Worm (Caenorhabditis elegans): ENCODE data around the gene str-81.

str-81 gene

DNA sequence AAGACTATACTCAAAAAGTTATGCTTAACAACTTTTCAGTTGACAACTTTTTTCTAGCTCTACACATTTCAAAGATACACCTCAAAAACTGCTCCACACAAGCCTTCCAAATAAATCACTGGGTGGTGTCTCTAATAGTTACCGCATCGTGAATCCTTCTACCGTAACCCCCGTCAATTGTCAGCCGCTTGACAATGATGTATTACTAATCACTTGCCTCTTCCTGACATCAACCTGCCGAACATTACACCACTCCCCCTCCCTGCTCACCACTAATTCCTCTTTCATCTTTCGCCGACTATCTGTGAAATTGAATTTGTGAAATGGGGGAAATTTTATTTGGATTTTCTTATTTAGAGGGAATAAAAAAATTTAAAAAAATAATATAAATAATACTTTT, 69.2 kb downstream of the str-81 start:
- TF ChIP-seq lin-13 (GFP tag; optimal IDR thresholded peaks at IDR 0.05) = no peak
- TF ChIP-seq mep-1 (tag; optimal IDR thresholded peaks at IDR 0.05) = no peak
- no peak for TF ChIP-seq lsy-2 (tag; optimal IDR thresholded peaks at IDR 0.05)
- peak; percentile 23 for TF ChIP-seq lin-14 (GFP tag; optimal IDR thresholded peaks at IDR 0.05)
- peak; percentile 64 for TF ChIP-seq nhr-85 (tag)
- no peak for TF ChIP-seq unc-62 (GFP tag; optimal IDR thresholded peaks at IDR 0.05)
- TF ChIP-seq elt-2 (tag; optimal IDR thresholded peaks at IDR 0.05) = no peak
- TF ChIP-seq mdl-1 (tag; optimal IDR thresholded peaks at IDR 0.05) = no peak
- no peak for TF ChIP-seq sup-37 (GFP tag; optimal IDR thresholded peaks at IDR 0.05)

DNA sequence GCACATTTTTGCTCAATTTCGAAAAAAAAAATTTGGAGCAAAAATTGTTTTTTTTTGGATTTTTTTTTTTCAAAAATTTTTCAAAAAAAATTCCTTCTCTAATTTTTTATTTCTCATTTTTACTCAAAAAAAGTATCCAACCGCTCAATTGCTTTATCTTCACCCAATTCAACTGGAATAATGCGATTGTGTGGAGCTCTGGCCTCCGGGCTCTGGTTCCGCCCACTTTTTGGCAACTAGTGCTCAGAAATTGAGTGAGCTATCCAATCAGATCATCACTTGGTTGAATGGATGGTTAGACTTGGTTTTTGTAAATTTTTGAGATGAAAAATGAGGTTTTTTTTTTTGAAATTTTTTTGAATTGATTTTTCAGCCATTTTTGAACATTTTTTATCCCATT, 72.0 kb downstream of the str-81 start:
- no peak for TF ChIP-seq zag-1 (tag; optimal IDR thresholded peaks at IDR 0.05)
- no peak for TF ChIP-seq efl-3 (GFP tag; optimal IDR thresholded peaks at IDR 0.05)
- TF ChIP-seq aha-1 (tag; optimal IDR thresholded peaks at IDR 0.05) = no peak
- peak; percentile 5 for TF ChIP-seq lin-14 (GFP tag; optimal IDR thresholded peaks at IDR 0.05)
- peak; percentile 17 for TF ChIP-seq nhr-85 (tag)
- no peak for TF ChIP-seq ztf-4 (tag; optimal IDR thresholded peaks at IDR 0.05)
- TF ChIP-seq ceh-88 (GFP tag; IDR thresholded peaks at IDR 0.05) = no peak
- no peak for TF ChIP-seq sptf-1 (tag; optimal IDR thresholded peaks at IDR 0.05)
- no peak for TF ChIP-seq lin-39 (tag; optimal IDR thresholded peaks at IDR 0.05)
- no peak for TF ChIP-seq efl-1 (optimal IDR thresholded peaks at IDR 0.05)
- peak in 1 of 2 experiments; percentile 49 for TF ChIP-seq efl-1 (GFP tag; optimal IDR thresholded peaks at IDR 0.05 in 1 of 2)

DNA sequence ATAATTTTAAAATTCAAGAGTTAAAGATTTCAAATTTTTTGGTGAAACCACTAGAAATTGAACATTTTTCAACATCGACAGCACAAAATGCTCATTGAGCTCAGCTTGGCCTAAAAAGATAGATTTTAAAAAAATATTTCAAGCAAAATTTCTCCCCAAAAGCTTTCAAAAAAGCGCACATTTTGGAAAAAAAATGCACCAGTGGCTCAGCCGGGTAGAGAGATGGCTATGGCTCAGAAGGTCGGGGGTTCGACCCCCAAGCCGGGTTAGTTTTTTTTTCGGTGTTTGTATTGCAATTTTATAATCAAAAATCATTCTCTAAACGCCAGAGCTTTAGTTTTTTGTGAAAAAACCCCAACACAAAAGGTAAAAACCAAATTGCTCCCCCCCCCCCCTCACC, 73.1 kb downstream of the str-81 start:
- TF ChIP-seq nhr-19 (GFP tag; conservative IDR thresholded peaks at IDR 0.05) (0 out of 2 replicates have a peak, but pooled peaks have one; percentile 2), nhr-28 (tag; optimal IDR thresholded peaks at IDR 0.05) (no peak), nhr-12 (tag; optimal IDR thresholded peaks at IDR 0.05) (no peak), egl-27 (tag; optimal IDR thresholded peaks at IDR 0.05) (no peak), Y116A8C.19 (tag; optimal IDR thresholded peaks at IDR 0.05; ENCODE audit: borderline replicate concordance) (no peak)

DNA sequence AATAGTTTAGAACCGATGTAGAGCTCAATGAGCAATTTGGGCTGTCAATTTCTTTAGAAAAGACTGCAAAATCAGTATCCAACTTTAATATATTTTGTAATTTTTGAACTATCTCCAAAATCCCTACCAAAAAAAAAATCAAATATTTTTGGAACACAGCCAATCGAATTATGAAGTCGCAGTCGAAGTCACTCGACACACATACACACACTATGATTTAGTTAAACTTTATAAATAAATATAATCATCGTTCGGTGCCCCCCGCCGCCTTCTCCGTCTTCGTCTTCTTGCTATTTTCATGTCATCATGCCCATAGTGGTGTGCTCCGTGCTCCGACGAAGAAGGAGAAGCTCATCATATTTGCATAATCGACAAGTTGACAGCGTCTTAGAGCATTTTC, 73.8 kb downstream of the str-81 start:
- TF ChIP-seq ceh-88 (GFP tag; IDR thresholded peaks at IDR 0.05) (no peak), snpc-4 (tag; optimal IDR thresholded peaks at IDR 0.05) (no peak), aly-2 (tag; optimal IDR thresholded peaks at IDR 0.05) (no peak), mef-2 (tag; optimal IDR thresholded peaks at IDR 0.05) (no peak), tbx-2 (tag; optimal IDR thresholded peaks at IDR 0.05) (no peak), nhr-19 (GFP tag; conservative IDR thresholded peaks at IDR 0.05) (no peak), egl-13 (tag; optimal IDR thresholded peaks at IDR 0.05) (no peak), snu-23 (GFP tag; optimal IDR thresholded peaks at IDR 0.05) (no peak), grh-1 (GFP tag; IDR thresholded peaks at IDR 0.05) (no peak), unc-30 (tag; optimal IDR thresholded peaks at IDR 0.05) (no peak), hpl-2 (GFP tag; optimal IDR thresholded peaks at IDR 0.05) (no peak), rnt-1 (tag; optimal IDR thresholded peaks at IDR 0.05) (no peak), isw-1 (GFP tag; IDR thresholded peaks at IDR 0.05) (no peak), lir-3 (tag; optimal IDR thresholded peaks at IDR 0.05; ENCODE audit: poor library complexity) (no peak)

DNA sequence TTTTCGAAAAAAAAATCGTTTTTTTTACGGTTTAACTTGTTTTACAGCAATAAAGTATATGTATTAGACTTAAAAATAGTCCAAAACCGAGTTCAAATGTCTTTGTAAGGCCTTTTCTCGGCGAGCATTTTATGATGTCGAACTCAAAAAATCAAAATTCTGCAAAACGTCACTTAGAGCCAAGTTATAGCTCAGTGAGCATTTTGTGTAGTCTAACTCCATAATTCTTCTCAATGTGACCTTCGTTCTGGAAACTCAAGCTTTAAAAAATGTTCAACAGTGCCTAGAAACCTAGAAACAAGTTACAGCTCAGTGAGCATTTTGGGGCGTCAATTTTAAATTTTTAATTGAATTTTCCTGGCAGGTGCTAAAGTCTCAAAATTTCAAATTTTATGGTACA, 75.2 kb downstream of the str-81 start:
- no peak for TF ChIP-seq unc-98 (GFP tag; IDR thresholded peaks at IDR 0.05)
- no peak for TF ChIP-seq lir-3 (tag; optimal IDR thresholded peaks at IDR 0.05; ENCODE audit: poor library complexity)
- TF ChIP-seq C16A3.4 (tag; optimal IDR thresholded peaks at IDR 0.05) = no peak
- no peak for TF ChIP-seq nhr-19 (GFP tag; conservative IDR thresholded peaks at IDR 0.05)
- TF ChIP-seq nhr-76 (tag; optimal IDR thresholded peaks at IDR 0.05) = no peak
- TF ChIP-seq nhr-28 (tag; optimal IDR thresholded peaks at IDR 0.05) = no peak

All from whole organism, L1 larva.